Fruit fly (Drosophila melanogaster) whole organism, prepupa: ENCODE results near the gene Mgat2.

ENCODE experiments used
- Blimp-1 ChIP-seq: fragments of 200-800 bp; sonication (Bioruptor generic); optimal IDR thresholded peaks from 3 replicates; lab custom pipeline; 2017; ENCODE audit warnings: missing biosample characterization, missing genetic modification characterization, mild to moderate bottlenecking, moderate library complexity, missing genetic modification reagents
- CG10669 ChIP-seq: fragments of 200-800 bp; sonication (Bioruptor generic); optimal IDR thresholded peaks from 3 replicates; lab custom pipeline; 2018; ENCODE audit warnings: missing biosample characterization, mild to moderate bottlenecking, missing genetic modification characterization, moderate library complexity
- CG11762 ChIP-seq: fragments of 200-800 bp; sonication (Bioruptor generic); optimal IDR thresholded peaks from 3 replicates; lab custom pipeline; 2016; ENCODE audit warnings: missing biosample characterization, missing genetic modification characterization; ENCODE audit not compliant: insufficient read depth
- CG11902 ChIP-seq: fragments of 200-800 bp; sonication (Bioruptor generic); optimal IDR thresholded peaks from 3 replicates; lab custom pipeline; 2016; ENCODE audit warnings: missing biosample characterization, missing genetic modification characterization
- CG3032 ChIP-seq: fragments of 200-800 bp; optimal IDR thresholded peaks from 2 replicates; lab custom pipeline; 2019; ENCODE audit warnings: missing biosample characterization, mild to moderate bottlenecking, missing genetic modification characterization, moderate library complexity
- CG31627 ChIP-seq: fragments of 200-800 bp; sonication (Bioruptor generic); optimal IDR thresholded peaks from 3 replicates; lab custom pipeline; 2016; ENCODE audit warnings: missing biosample characterization, missing genetic modification characterization
- CG34406 ChIP-seq: fragments of 200-800 bp; sonication (Bioruptor generic); optimal IDR thresholded peaks from 3 replicates; lab custom pipeline; 2016; ENCODE audit warnings: missing biosample characterization, missing genetic modification characterization
- CG6163 ChIP-seq: fragments of 200-800 bp; sonication (Bioruptor generic); IDR thresholded peaks from 3 replicates; pipeline ENCODE4 v1.3.6; 2022; ENCODE audit warnings: missing biosample characterization, missing genetic modification characterization
- CG6276 ChIP-seq: fragments of 200-800 bp; sonication (Bioruptor generic); optimal IDR thresholded peaks from 2 replicates; lab custom pipeline; 2017; ENCODE audit warnings: missing biosample characterization, mild to moderate bottlenecking, missing genetic modification characterization
- CG6792 ChIP-seq: fragments of 200-800 bp; sonication (Bioruptor generic); optimal IDR thresholded peaks from 3 replicates; lab custom pipeline; 2016; ENCODE audit warnings: missing biosample characterization, missing genetic modification characterization
- CG6808 ChIP-seq: fragments of 200-800 bp; sonication (Bioruptor generic); optimal IDR thresholded peaks from 3 replicates; lab custom pipeline; 2017; ENCODE audit warnings: missing biosample characterization, missing genetic modification characterization, mild to moderate bottlenecking, moderate library complexity, missing genetic modification reagents
- CG6854 ChIP-seq: fragments of 200-800 bp; sonication (Bioruptor generic); optimal IDR thresholded peaks from 2 replicates; lab custom pipeline; 2017; ENCODE audit warnings: missing biosample characterization, mild to moderate bottlenecking, missing genetic modification characterization
- CG8119 ChIP-seq: fragments of 200-800 bp; sonication (Bioruptor generic); IDR thresholded peaks from 3 replicates; pipeline ENCODE4 v1.3.6; 2022; ENCODE audit warnings: missing biosample characterization, missing genetic modification characterization
- CG8632 ChIP-seq: fragments of 200-800 bp; sonication (Bioruptor generic); optimal IDR thresholded peaks from 3 replicates; lab custom pipeline; 2016; ENCODE audit warnings: missing biosample characterization, missing genetic modification characterization
- Eip78C ChIP-seq: fragments of 200-800 bp; sonication (Bioruptor generic); peaks from one replicate; lab custom pipeline; 2016; ENCODE audit warnings: missing biosample characterization, missing genetic modification characterization
- Eip93F ChIP-seq: fragments of 200-800 bp; sonication (Bioruptor generic); optimal IDR thresholded peaks from 2 replicates; lab custom pipeline; 2016; ENCODE audit warnings: missing biosample characterization, mild to moderate bottlenecking, missing genetic modification characterization
- Ets96B ChIP-seq: fragments of 200-800 bp; optimal IDR thresholded peaks from 2 replicates; lab custom pipeline; 2019; ENCODE audit warnings: missing biosample characterization, mild to moderate bottlenecking, missing genetic modification characterization, moderate library complexity
- Gug ChIP-seq: fragments of 200-800 bp; sonication (Bioruptor generic); IDR thresholded peaks from 2 replicates; pipeline ENCODE4 v1.3.6; 2022; ENCODE audit warnings: missing biosample characterization, missing genetic modification characterization
- Hr38 ChIP-seq: sonication (Bioruptor generic); optimal IDR thresholded peaks from 2 replicates; lab custom pipeline; 2016; ENCODE audit warnings: missing biosample characterization, missing genetic modification characterization
- Hr4 ChIP-seq: fragments of 200-800 bp; sonication (Bioruptor generic); optimal IDR thresholded peaks from 3 replicates; lab custom pipeline; 2016; ENCODE audit warnings: missing biosample characterization, missing genetic modification characterization
- Sox14 ChIP-seq: fragments of 200-800 bp; sonication (Bioruptor generic); optimal IDR thresholded peaks from 3 replicates; lab custom pipeline; 2016; ENCODE audit warnings: missing biosample characterization, missing genetic modification characterization
- Sox15 ChIP-seq: fragments of 200-800 bp; sonication (Bioruptor generic); optimal IDR thresholded peaks from 3 replicates; lab custom pipeline; 2016; ENCODE audit warnings: missing biosample characterization, missing genetic modification characterization
- cyc ChIP-seq: fragments of 200-800 bp; sonication (Bioruptor generic); optimal IDR thresholded peaks from 3 replicates; lab custom pipeline; 2016; ENCODE audit warnings: missing biosample characterization, missing genetic modification characterization
- dac ChIP-seq: fragments of 200-800 bp; sonication (Bioruptor generic); optimal IDR thresholded peaks from 2 replicates; lab custom pipeline; 2017; ENCODE audit warnings: missing biosample characterization, mild to moderate bottlenecking, missing genetic modification characterization
- dsx ChIP-seq: fragments of 200-800 bp; optimal IDR thresholded peaks from 3 replicates; lab custom pipeline; 2019; ENCODE audit warnings: missing biosample characterization, mild to moderate bottlenecking, missing genetic modification characterization, moderate library complexity; ENCODE audit not compliant: poor library complexity, severe bottlenecking
- esn ChIP-seq: fragments of 200-800 bp; sonication (Bioruptor generic); optimal IDR thresholded peaks from 2 replicates; lab custom pipeline; 2016; ENCODE audit warnings: missing biosample characterization, mild to moderate bottlenecking, missing genetic modification characterization, moderate library complexity
- fd85E ChIP-seq: fragments of 200-800 bp; sonication (Bioruptor generic); optimal IDR thresholded peaks from 3 replicates; lab custom pipeline; 2016; ENCODE audit warnings: missing biosample characterization, missing genetic modification characterization
- fkh ChIP-seq: fragments of 200-800 bp; sonication (Bioruptor generic); optimal IDR thresholded peaks from 3 replicates; lab custom pipeline; 2017; ENCODE audit warnings: missing biosample characterization, mild to moderate bottlenecking, missing genetic modification characterization, moderate library complexity
- lz ChIP-seq: fragments of 200-800 bp; sonication (Bioruptor generic); optimal IDR thresholded peaks from 3 replicates; lab custom pipeline; 2016; ENCODE audit warnings: missing biosample characterization, missing genetic modification characterization
- net ChIP-seq: fragments of 200-800 bp; sonication (Bioruptor generic); optimal IDR thresholded peaks from 3 replicates; lab custom pipeline; 2016; ENCODE audit warnings: missing biosample characterization, missing genetic modification characterization
- pdm3 ChIP-seq: fragments of 200-800 bp; sonication (Bioruptor generic); optimal IDR thresholded peaks from 3 replicates; lab custom pipeline; 2016; ENCODE audit warnings: missing biosample characterization, missing genetic modification characterization
- spab ChIP-seq: fragments of 200-800 bp; sonication (Bioruptor generic); optimal IDR thresholded peaks from 2 replicates; lab custom pipeline; 2017; ENCODE audit warnings: missing biosample characterization, mild to moderate bottlenecking, missing genetic modification characterization, missing genetic modification reagents
- ss ChIP-seq, 2 experiments: fragments of 200-800 bp; sonication (Bioruptor generic); optimal IDR thresholded peaks; 2 replicates in 1 of 2; 3 replicates in 1 of 2; lab custom pipeline; 2017 to 2018; ENCODE audit warnings: mild to moderate bottlenecking in 2 of 2, missing biosample characterization in 2 of 2, missing genetic modification characterization in 2 of 2, moderate library complexity in 1 of 2
- svp ChIP-seq: fragments of 200-800 bp; sonication (Bioruptor generic); peaks from one replicate; lab custom pipeline; 2016; ENCODE audit warnings: missing biosample characterization, missing genetic modification characterization
- topi ChIP-seq: fragments of 200-800 bp; sonication (Bioruptor generic); optimal IDR thresholded peaks from 3 replicates; lab custom pipeline; 2016; ENCODE audit warnings: missing biosample characterization, missing genetic modification characterization

Mgat2 gene

DNA sequence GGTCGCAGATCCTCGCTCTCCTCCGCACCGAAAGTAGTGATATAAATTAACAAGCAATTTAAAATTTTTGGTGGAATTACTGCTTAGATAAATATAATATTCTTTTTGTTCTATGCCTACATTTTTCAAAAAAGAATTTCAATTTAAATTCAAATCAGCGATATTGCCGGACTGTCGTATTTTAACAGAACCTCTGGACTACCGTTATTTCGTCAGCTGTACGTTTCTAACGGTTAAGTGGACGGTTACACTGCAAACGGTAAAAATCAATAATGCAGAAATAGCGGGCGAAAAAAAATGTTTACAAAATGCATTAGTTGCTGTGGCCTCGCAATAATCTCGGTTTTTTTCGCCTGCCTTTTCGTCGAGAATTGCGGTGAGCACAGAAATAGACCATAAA is 21.7 kb downstream of the Mgat2 start, which contains the start of gene Tace:
Gene Tace (plus strand): TSS at position 245 of the 400 bp plus-strand sequence.
- TF ChIP-seq topi (GFP tag; lab: Kevin White, UChicago) (no peak), Gug (GFP tag; lab: Robert Waterston, UW) (no peak), CG8119 (GFP tag; lab: Robert Waterston, UW) (no peak), Blimp-1 (GFP tag; lab: Kevin White, UChicago) (no peak), CG11762 (no peak), CG8632 (no peak), CG6854 (GFP tag; lab: Kevin White, UChicago) (no peak), Sox15 (GFP tag; lab: Kevin White, UChicago) (no peak), net (GFP tag; lab: Kevin White, UChicago) (no peak), CG6276 (GFP tag; lab: Kevin White, UChicago) (no peak), CG6808 (GFP tag; lab: Kevin White, UChicago) (no peak), CG10669 (GFP tag; lab: Kevin White, UChicago) (no peak), svp (GFP tag; lab: Kevin White, UChicago) (no peak), cyc (GFP tag; lab: Kevin White, UChicago) (no peak), fd85E (GFP tag; lab: Kevin White, UChicago) (no peak), pdm3 (GFP tag; lab: Kevin White, UChicago) (no peak), Hr38 (GFP tag; lab: Kevin White, UChicago) (no peak), CG34406 (GFP tag; lab: Kevin White, UChicago) (no peak), spab (GFP tag; lab: Kevin White, UChicago) (no peak)
- TF ChIP-seq, all 60 proteins: peak for 0

DNA sequence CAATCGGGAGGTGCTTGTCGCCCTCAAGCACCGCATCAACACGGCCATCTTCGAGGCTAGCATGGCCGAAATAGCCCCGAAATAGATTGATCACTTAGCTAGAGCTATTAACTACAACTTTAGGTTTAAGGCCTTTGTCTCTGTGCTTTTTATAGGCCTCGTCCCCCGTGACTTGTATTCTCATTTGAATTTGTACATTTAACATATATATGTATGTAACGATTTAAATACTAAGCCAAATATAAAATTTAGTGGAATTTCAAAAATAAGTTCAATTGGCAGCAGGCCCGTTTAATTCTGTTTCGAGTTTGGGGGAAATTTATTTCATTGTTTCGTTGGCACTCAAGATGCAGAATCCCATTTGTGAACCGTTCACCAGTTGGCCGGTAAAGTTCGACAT is 22.5 kb downstream of the Mgat2 start, which contains the start of gene CG34298:
Gene CG34298 (plus strand): TSS at position 301 of the 400 bp plus-strand sequence.
- no peak for TF ChIP-seq svp (GFP tag; lab: Kevin White, UChicago)
- TF ChIP-seq, all 60 proteins: peak for 0

DNA sequence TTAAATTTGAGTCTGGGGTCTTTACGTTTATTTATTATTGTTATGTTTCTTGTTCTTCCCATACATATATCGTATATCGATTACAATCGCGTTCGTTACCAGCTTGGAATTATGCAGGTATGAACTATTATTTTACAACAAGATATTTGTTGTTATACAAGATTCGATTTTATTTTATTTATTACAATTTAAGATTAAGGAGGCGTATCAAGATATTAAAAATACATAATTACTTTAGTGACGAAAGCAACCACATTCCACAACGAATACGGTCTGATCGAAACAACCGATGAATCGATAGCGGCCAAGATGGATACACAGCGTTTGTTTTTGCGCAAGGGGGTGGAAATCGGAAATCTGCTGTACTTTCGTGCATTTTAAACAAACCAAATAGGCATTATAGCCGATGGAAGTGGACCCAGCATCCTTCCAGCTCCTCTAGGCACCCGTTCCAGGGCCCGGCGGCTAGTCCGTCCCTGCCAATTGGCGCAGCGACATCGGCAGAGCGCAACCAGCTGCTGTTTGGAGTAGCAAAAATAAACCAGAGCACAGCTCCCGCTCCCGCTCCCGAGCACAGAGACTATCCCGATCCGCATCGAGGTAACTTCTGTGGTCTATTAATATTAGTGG is 24.3 kb downstream of the Mgat2 start, which contains the start of the genes CG15525 and CG11504:
Gene CG15525 (minus strand): TSS at position 70 of the 630 bp plus-strand sequence.
Gene CG11504 (plus strand): TSS at position 294 of the 630 bp plus-strand sequence.
- TF ChIP-seq dsx (no peak), CG6792 (GFP tag; lab: Kevin White, UChicago) (no peak), Ets96B (tag; lab: Kevin White, UChicago) (peak; percentile 33), cyc (GFP tag; lab: Kevin White, UChicago) (peak; percentile 49), CG3032 (tag; lab: Kevin White, UChicago) (peak; percentile 20), dac (no peak), fkh (GFP tag; lab: Kevin White, UChicago) (peak; percentile 66), Gug (GFP tag; lab: Robert Waterston, UW) (peak; percentile 52; the same call in 1 of the 2 replicates), Hr38 (GFP tag; lab: Kevin White, UChicago) (no peak), CG6163 (GFP tag; lab: Robert Waterston, UW) (no peak), Eip78C (GFP tag; lab: Kevin White, UChicago) (peak; percentile 79), esn (peak; percentile 58), ss (GFP tag; optimal IDR thresholded peaks at IDR 0.05; lab: Kevin White, UChicago) (no peak), Sox14 (GFP tag; lab: Kevin White, UChicago) (peak; percentile 80), CG11902 (GFP tag; lab: Kevin White, UChicago) (peak; percentile 38), lz (GFP tag; lab: Kevin White, UChicago) (peak; percentile 57), Hr4 (GFP tag; lab: Kevin White, UChicago) (no peak), Eip93F (no peak), CG31627 (GFP tag; lab: Kevin White, UChicago) (peak; percentile 50), pdm3 (GFP tag; lab: Kevin White, UChicago) (no peak)
